Worm (Caenorhabditis elegans) whole organism, L1 larva: Measurements from ENCODE around the gene ttr-37.

Experiments used
- C04F5.9 ChIP-seq: sonication (generic microtip); optimal IDR thresholded peaks from 2 replicates; lab custom pipeline; 2016; ENCODE audit warnings: missing genetic modification characterization, missing compliant biosample characterization
- C16A3.4 ChIP-seq: fragments of 150-350 bp; optimal IDR thresholded peaks from 2 replicates; lab custom pipeline; 2014; ENCODE audit warnings: missing biosample characterization, missing genetic modification characterization
- C34B4.2 ChIP-seq: sonication (generic microtip); optimal IDR thresholded peaks from 2 replicates; lab custom pipeline; 2017; ENCODE audit warnings: mild to moderate bottlenecking, missing genetic modification characterization, missing compliant biosample characterization
- blmp-1 ChIP-seq: fragments of 150-350 bp; optimal IDR thresholded peaks from 2 replicates; lab custom pipeline; 2014; ENCODE audit warnings: missing biosample characterization, missing genetic modification characterization
- ceh-8 ChIP-seq: fragments of 200-800 bp; sonication (Bioruptor generic); optimal IDR thresholded peaks from 2 replicates; lab custom pipeline; 2018; ENCODE audit warnings: mild to moderate bottlenecking, missing genetic modification characterization, moderate library complexity, missing compliant biosample characterization
- ceh-82 ChIP-seq, 3 experiments: fragments of 150-350 bp in 1 of 3; sonication (generic microtip) in 2 of 3; optimal IDR thresholded peaks; 2 replicates each; lab custom pipeline; 2014 to 2017; ENCODE audit warnings: missing biosample characterization in 3 of 3, missing genetic modification characterization in 3 of 3
- ceh-88 ChIP-seq: fragments of 200-800 bp; sonication (Bioruptor generic); IDR thresholded peaks from 2 replicates; pipeline ENCODE4 v1.3.6; 2022; ENCODE audit warnings: missing genetic modification characterization, missing compliant biosample characterization
- ceh-90 ChIP-seq: sonication (generic microtip); optimal IDR thresholded peaks from 2 replicates; lab custom pipeline; 2016; ENCODE audit warnings: missing genetic modification characterization, missing compliant biosample characterization
- dsc-1 ChIP-seq: sonication (generic microtip); optimal IDR thresholded peaks from 2 replicates; lab custom pipeline; 2016; ENCODE audit warnings: mild to moderate bottlenecking, missing genetic modification characterization, missing compliant biosample characterization
- efl-1 ChIP-seq, 4 experiments: fragments of 150-350 bp; optimal IDR thresholded peaks in 3 of 4; peaks in 1 of 4; 1 replicate in 1 of 4; 2 replicates in 3 of 4; lab custom pipeline; 2014; ENCODE audit warnings: missing biosample characterization in 2 of 4, missing genetic modification characterization in 2 of 4, missing genetic modification reagents in 2 of 4
- efl-3 ChIP-seq: fragments of 200-800 bp; sonication (Bioruptor generic); optimal IDR thresholded peaks from 2 replicates; lab custom pipeline; 2018; ENCODE audit warnings: mild to moderate bottlenecking, missing genetic modification characterization, missing compliant biosample characterization
- elt-3 ChIP-seq, 6 experiments: fragments of 150-350 bp in 1 of 6; sonication (generic microtip); optimal IDR thresholded peaks; 2 replicates each; lab custom pipeline; 2017 to 2018; ENCODE audit warnings: missing biosample characterization in 6 of 6, missing genetic modification characterization in 6 of 6, inconsistent platforms in 1 of 6
- ets-5 ChIP-seq: fragments of 200-800 bp; sonication (Bioruptor generic); IDR thresholded peaks from 2 replicates; pipeline ENCODE4 v1.3.6; 2022; ENCODE audit warnings: missing genetic modification characterization, missing compliant biosample characterization
- fkh-4 ChIP-seq: sonication (generic microtip); optimal IDR thresholded peaks from 2 replicates; lab custom pipeline; 2016; ENCODE audit warnings: missing compliant biosample characterization, missing genetic modification characterization, borderline replicate concordance
- fkh-8 ChIP-seq: sonication (generic microtip); optimal IDR thresholded peaks from 2 replicates; lab custom pipeline; 2016; ENCODE audit warnings: mild to moderate bottlenecking, missing genetic modification characterization, missing compliant biosample characterization
- fos-1 ChIP-seq: fragments of 150-350 bp; optimal IDR thresholded peaks from 2 replicates; lab custom pipeline; 2014; ENCODE audit warnings: missing biosample characterization, missing genetic modification characterization
- grh-1 ChIP-seq: fragments of 200-800 bp; sonication (Bioruptor generic); IDR thresholded peaks from 2 replicates; pipeline ENCODE4 v1.3.6; 2022; ENCODE audit warnings: missing genetic modification reagents, missing genetic modification characterization, missing compliant biosample characterization
- hlh-17 ChIP-seq: fragments of 200-800 bp; sonication (Bioruptor generic); optimal IDR thresholded peaks from 2 replicates; lab custom pipeline; 2018; ENCODE audit warnings: missing genetic modification characterization, mild to moderate bottlenecking, missing compliant biosample characterization, moderate library complexity, borderline replicate concordance
- hpl-2 ChIP-seq: fragments of 150-350 bp; optimal IDR thresholded peaks from 2 replicates; lab custom pipeline; 2014; ENCODE audit warnings: missing biosample characterization, missing genetic modification reagents, missing genetic modification characterization
- irx-1 ChIP-seq: sonication (generic microtip); optimal IDR thresholded peaks from 2 replicates; lab custom pipeline; 2016; ENCODE audit warnings: missing genetic modification characterization, missing compliant biosample characterization
- isw-1 ChIP-seq: fragments of 200-800 bp; sonication (Bioruptor generic); IDR thresholded peaks from 2 replicates; pipeline ENCODE4 v1.3.6; 2022; ENCODE audit warnings: missing genetic modification characterization, missing compliant biosample characterization
- lin-14 ChIP-seq: fragments of 200-800 bp; sonication (Bioruptor generic); optimal IDR thresholded peaks from 2 replicates; lab custom pipeline; 2018; ENCODE audit warnings: mild to moderate bottlenecking, missing genetic modification characterization, moderate library complexity, missing compliant biosample characterization
- lin-15B ChIP-seq: fragments of 150-350 bp; sonication (generic microtip); optimal IDR thresholded peaks from 3 replicates; lab custom pipeline; 2014; ENCODE audit warnings: missing biosample characterization, missing genetic modification characterization
- lin-35 ChIP-seq, 2 experiments: fragments of 150-350 bp; optimal IDR thresholded peaks; 2 replicates each; lab custom pipeline; 2014; ENCODE audit warnings: missing biosample characterization in 2 of 2, missing genetic modification characterization in 2 of 2, missing genetic modification reagents in 2 of 2
- lin-39 ChIP-seq: fragments of 150-350 bp; optimal IDR thresholded peaks from 2 replicates; lab custom pipeline; 2014; ENCODE audit warnings: missing biosample characterization, missing genetic modification reagents, missing genetic modification characterization
- lir-3 ChIP-seq: sonication (generic microtip); optimal IDR thresholded peaks from 2 replicates; lab custom pipeline; 2016; ENCODE audit warnings: mild to moderate bottlenecking, missing genetic modification characterization, moderate library complexity, missing compliant biosample characterization; ENCODE audit not compliant: poor library complexity
- mdl-1 ChIP-seq, 2 experiments: fragments of 150-350 bp; optimal IDR thresholded peaks; 2 replicates each; lab custom pipeline; 2014 to 2017; ENCODE audit warnings: missing biosample characterization in 2 of 2, missing genetic modification characterization in 2 of 2, inconsistent platforms in 1 of 2
- nhr-237 ChIP-seq: fragments of 150-350 bp; optimal IDR thresholded peaks from 2 replicates; lab custom pipeline; 2014; ENCODE audit warnings: missing biosample characterization, missing genetic modification characterization
- nhr-28 ChIP-seq: fragments of 150-350 bp; optimal IDR thresholded peaks from 2 replicates; lab custom pipeline; 2014; ENCODE audit warnings: missing biosample characterization, missing genetic modification characterization
- nhr-47 ChIP-seq: sonication (generic microtip); optimal IDR thresholded peaks from 2 replicates; lab custom pipeline; 2016; ENCODE audit warnings: mild to moderate bottlenecking, missing genetic modification characterization, moderate library complexity, missing compliant biosample characterization
- nhr-71 ChIP-seq: sonication (generic microtip); optimal IDR thresholded peaks from 2 replicates; lab custom pipeline; 2016; ENCODE audit warnings: mild to moderate bottlenecking, missing genetic modification characterization, moderate library complexity, missing compliant biosample characterization
- nhr-77 ChIP-seq: fragments of 150-350 bp; optimal IDR thresholded peaks from 2 replicates; lab custom pipeline; 2014; ENCODE audit warnings: missing biosample characterization, missing genetic modification characterization
- nhr-84 ChIP-seq: sonication (generic microtip); optimal IDR thresholded peaks from 2 replicates; lab custom pipeline; 2017; ENCODE audit warnings: missing biosample characterization, missing genetic modification characterization
- nhr-85 ChIP-seq: sonication (generic microtip); peaks from one replicate; lab custom pipeline; 2016; ENCODE audit warnings: missing genetic modification characterization, inconsistent platforms, missing compliant biosample characterization
- pag-3 ChIP-seq: sonication (generic microtip); optimal IDR thresholded peaks from 2 replicates; lab custom pipeline; 2017; ENCODE audit warnings: missing genetic modification characterization, mild to moderate bottlenecking, missing compliant biosample characterization, antibody characterized with exemption, borderline replicate concordance; ENCODE audit not compliant: insufficient read depth
- pqm-1 ChIP-seq: sonication (generic microtip); optimal IDR thresholded peaks from 3 replicates; lab custom pipeline; 2017; ENCODE audit warnings: missing biosample characterization, missing genetic modification characterization
- skn-1 ChIP-seq: fragments of 150-350 bp; optimal IDR thresholded peaks from 2 replicates; lab custom pipeline; 2014; ENCODE audit warnings: missing biosample characterization, missing genetic modification characterization
- sox-4 ChIP-seq: sonication (generic microtip); optimal IDR thresholded peaks from 2 replicates; lab custom pipeline; 2016; ENCODE audit warnings: missing genetic modification characterization, missing compliant biosample characterization
- sup-37 ChIP-seq: fragments of 200-800 bp; sonication (Bioruptor generic); optimal IDR thresholded peaks from 2 replicates; lab custom pipeline; 2018; ENCODE audit warnings: mild to moderate bottlenecking, missing genetic modification characterization, missing compliant biosample characterization
- swsn-7 ChIP-seq: sonication (generic microtip); optimal IDR thresholded peaks from 2 replicates; lab custom pipeline; 2016; ENCODE audit warnings: missing genetic modification characterization, missing compliant biosample characterization
- tbx-2 ChIP-seq: sonication (generic microtip); optimal IDR thresholded peaks from 2 replicates; lab custom pipeline; 2016; ENCODE audit warnings: missing genetic modification characterization, missing compliant biosample characterization
- tlp-1 ChIP-seq: fragments of 150-350 bp; optimal IDR thresholded peaks from 2 replicates; lab custom pipeline; 2014; ENCODE audit warnings: missing biosample characterization, missing genetic modification characterization
- unc-130 ChIP-seq: fragments of 150-350 bp; optimal IDR thresholded peaks from 2 replicates; lab custom pipeline; 2017; ENCODE audit warnings: missing biosample characterization, missing genetic modification characterization, inconsistent platforms
- unc-62 ChIP-seq: fragments of 150-350 bp; optimal IDR thresholded peaks from 2 replicates; lab custom pipeline; 2014; ENCODE audit warnings: missing biosample characterization, missing genetic modification reagents, missing genetic modification characterization
- unc-86 ChIP-seq: sonication (generic microtip); optimal IDR thresholded peaks from 2 replicates; lab custom pipeline; 2016; ENCODE audit warnings: missing genetic modification characterization, missing compliant biosample characterization
- unc-98 ChIP-seq: fragments of 200-800 bp; sonication (Bioruptor generic); IDR thresholded peaks from 2 replicates; pipeline ENCODE4 v1.3.6; 2022; ENCODE audit warnings: missing genetic modification characterization, missing compliant biosample characterization
- vab-15 ChIP-seq: sonication (generic microtip); optimal IDR thresholded peaks from 2 replicates; lab custom pipeline; 2017; ENCODE audit warnings: missing genotype, mild to moderate bottlenecking, missing genetic modification characterization, missing compliant biosample characterization
- xbp-1 ChIP-seq: sonication (generic microtip); optimal IDR thresholded peaks from 2 replicates; lab custom pipeline; 2016; ENCODE audit warnings: missing genetic modification characterization, missing compliant biosample characterization
- zip-4 ChIP-seq: fragments of 200-800 bp; sonication (Bioruptor generic); optimal IDR thresholded peaks from 2 replicates; lab custom pipeline; 2018; ENCODE audit warnings: mild to moderate bottlenecking, missing genetic modification characterization, moderate library complexity, missing compliant biosample characterization
- ztf-11 ChIP-seq, 2 experiments: sonication (generic microtip); optimal IDR thresholded peaks; 2 replicates each; lab custom pipeline; 2016 to 2017; ENCODE audit warnings: missing genetic modification characterization in 2 of 2, missing biosample characterization in 1 of 2, missing compliant biosample characterization in 1 of 2

ttr-37 gene

DNA sequence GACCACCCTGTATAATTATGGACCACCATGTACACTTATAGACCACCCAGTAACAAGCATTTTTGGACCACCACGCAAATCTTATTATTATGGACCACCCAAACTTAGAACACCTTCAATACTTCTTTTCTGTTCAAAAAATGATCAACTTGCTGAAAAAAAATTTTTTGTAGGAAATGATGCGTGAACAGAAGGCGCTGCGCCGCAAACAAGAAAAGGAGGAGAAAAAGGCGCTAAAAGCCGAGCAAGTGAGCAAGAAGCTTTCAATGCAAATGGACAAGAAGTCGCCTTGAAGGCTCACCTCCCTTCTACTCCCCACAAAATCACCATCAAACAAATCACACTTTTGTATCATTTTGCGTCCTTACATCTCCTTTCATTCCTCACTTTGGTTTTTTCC, 9.8 kb downstream of the ttr-37 start:
- TF ChIP-seq ets-5 (GFP tag; lab: Robert Waterston, UW) (no peak), tbx-2 (tag; lab: Kevin White, UChicago) (no peak), ceh-88 (GFP tag; lab: Robert Waterston, UW) (no peak), unc-86 (tag; lab: Kevin White, UChicago) (no peak), tlp-1 (no peak), ceh-8 (GFP tag; lab: Kevin White, UChicago) (no peak)

DNA sequence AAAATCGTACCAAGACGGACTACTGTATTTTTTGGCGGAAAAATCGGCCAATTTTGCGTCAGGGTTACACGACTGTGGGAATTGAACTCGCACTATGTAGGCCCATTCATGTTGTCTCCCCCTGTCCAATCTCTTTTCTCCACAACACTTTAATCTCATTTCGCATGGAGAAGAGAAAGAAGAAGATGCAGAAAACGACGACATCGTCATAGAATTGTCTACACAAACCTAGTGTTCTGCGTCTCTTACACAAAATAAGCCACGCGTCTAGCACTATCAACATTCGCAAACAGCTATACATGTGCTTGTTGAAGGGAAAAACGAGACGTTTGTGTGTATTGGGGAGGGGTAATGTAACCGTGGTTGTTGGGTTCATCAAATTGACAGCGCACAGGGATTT, 14.0 kb downstream of the ttr-37 start:
- no peak for TF ChIP-seq ceh-90 (tag; lab: Kevin White, UChicago)
- TF ChIP-seq mdl-1 (tag; optimal IDR thresholded peaks at IDR 0.05; lab: Kevin White, UChicago) = peak; percentile 33 to 85
- TF ChIP-seq lin-14 (GFP tag; lab: Kevin White, UChicago) = peak; percentile 83
- TF ChIP-seq nhr-71 = peak; percentile 70
- no peak for TF ChIP-seq unc-62 (GFP tag; lab: Kevin White, UChicago)
- no peak for TF ChIP-seq efl-3
- TF ChIP-seq swsn-7 (tag; lab: Kevin White, UChicago) = peak; percentile 67
- TF ChIP-seq elt-3 (tag; optimal IDR thresholded peaks at IDR 0.05; lab: Kevin White, UChicago) = peak in 5 of 6 experiments; percentile 24 to 85 (median 70)
- peak; percentile 2 for TF ChIP-seq lin-15B
- no peak for TF ChIP-seq nhr-84
- TF ChIP-seq C16A3.4 (tag; lab: Kevin White, UChicago) = peak; percentile 89
- no peak for TF ChIP-seq hlh-17
- TF ChIP-seq ceh-88 (GFP tag; lab: Robert Waterston, UW) = peak; percentile 60; the same call in 1 of the 2 replicates
- peak; percentile 54 for TF ChIP-seq unc-86 (tag; lab: Kevin White, UChicago)
- TF ChIP-seq hpl-2 (GFP tag; lab: Kevin White, UChicago) = peak; percentile 76
- peak; percentile 83 for TF ChIP-seq dsc-1
- no peak; the same call in 1 of the 2 replicates for TF ChIP-seq grh-1 (GFP tag; lab: Robert Waterston, UW)
- TF ChIP-seq irx-1 = peak; percentile 73
- TF ChIP-seq ztf-11 (tag; optimal IDR thresholded peaks at IDR 0.05; lab: Kevin White, UChicago) = peak in 1 of 2 experiments; percentile 30
- TF ChIP-seq lir-3 = no peak
- TF ChIP-seq C04F5.9 (tag; lab: Kevin White, UChicago) = peak; percentile 11
- peak; percentile 90 for TF ChIP-seq fos-1 (tag; lab: Kevin White, UChicago)
- TF ChIP-seq unc-98 (GFP tag; lab: Robert Waterston, UW) = no peak
- TF ChIP-seq skn-1 = peak; percentile 92
- TF ChIP-seq sup-37 (GFP tag; lab: Kevin White, UChicago) = no peak
- peak; percentile 36 for TF ChIP-seq lin-39 (tag; lab: Kevin White, UChicago)
- peak; percentile 82 for TF ChIP-seq nhr-85 (tag; lab: Kevin White, UChicago)
- no peak for TF ChIP-seq tlp-1
- peak; percentile 52 for TF ChIP-seq vab-15 (tag; lab: Kevin White, UChicago)
- TF ChIP-seq lin-35 (GFP tag; optimal IDR thresholded peaks at IDR 0.05; lab: Kevin White, UChicago) = peak; percentile 54 to 84
- TF ChIP-seq nhr-237 (tag; lab: Kevin White, UChicago) = peak; percentile 71
- TF ChIP-seq nhr-47 (tag; lab: Kevin White, UChicago) = peak; percentile 90
- TF ChIP-seq pqm-1 = no peak
- TF ChIP-seq blmp-1 (tag; lab: Kevin White, UChicago) = peak; percentile 27
- peak; percentile 64 for TF ChIP-seq xbp-1 (tag; lab: Kevin White, UChicago)
- no peak for TF ChIP-seq zip-4 (GFP tag; lab: Kevin White, UChicago)
- peak; percentile 38 for TF ChIP-seq unc-130 (tag; lab: Kevin White, UChicago)
- TF ChIP-seq C34B4.2 (tag; lab: Kevin White, UChicago) = no peak
- TF ChIP-seq efl-1 (optimal IDR thresholded peaks at IDR 0.05; lab: Kevin White, UChicago) = peak; percentile 58 to 73
- peak in 1 of 2 experiments; percentile 86 for TF ChIP-seq efl-1 (GFP tag; optimal IDR thresholded peaks at IDR 0.05 in 1 of 2; lab: Kevin White, UChicago)
- no peak for TF ChIP-seq nhr-28 (tag; lab: Kevin White, UChicago)
- TF ChIP-seq ceh-82 (tag; optimal IDR thresholded peaks at IDR 0.05; lab: Kevin White, UChicago) = peak; percentile 67 to 91 (median 76)
- TF ChIP-seq fkh-8 = peak; percentile 88
- TF ChIP-seq pag-3 (tag; lab: Kevin White, UChicago) = no peak
- TF ChIP-seq nhr-77 (tag; lab: Kevin White, UChicago) = peak; percentile 72
- TF ChIP-seq isw-1 (GFP tag; lab: Robert Waterston, UW) = peak; percentile 52
- peak; percentile 50 for TF ChIP-seq sox-4 (tag; lab: Kevin White, UChicago)
- no peak for TF ChIP-seq fkh-4 (tag; lab: Kevin White, UChicago)
